Fruit fly (Drosophila melanogaster) whole organism, embryonic: ENCODE data around the gene xmas.

Experiments used
- B-H2 ChIP-seq: fragments of 200-800 bp; sonication (Bioruptor generic); optimal IDR thresholded peaks from 2 replicates; lab custom pipeline; 2018; ENCODE audit warnings: missing biosample characterization, mild to moderate bottlenecking, missing genetic modification characterization
- CG1233 ChIP-seq: fragments of 200-800 bp; sonication (Bioruptor generic); optimal IDR thresholded peaks from 4 replicates; lab custom pipeline; 2018; ENCODE audit warnings: missing biosample characterization, mild to moderate bottlenecking, missing genetic modification characterization
- CG12391 ChIP-seq: fragments of 200-800 bp; sonication (Bioruptor generic); optimal IDR thresholded peaks from 3 replicates; lab custom pipeline; 2018; ENCODE audit warnings: missing biosample characterization, mild to moderate bottlenecking, missing genetic modification characterization, moderate library complexity
- CG12659 ChIP-seq: fragments of 200-800 bp; sonication (Bioruptor generic); optimal IDR thresholded peaks from 3 replicates; lab custom pipeline; 2017; ENCODE audit warnings: mild to moderate bottlenecking, missing biosample characterization, missing genetic modification reagents, missing genetic modification characterization
- CG12942 ChIP-seq: fragments of 200-800 bp; sonication (Bioruptor generic); optimal IDR thresholded peaks from 3 replicates; lab custom pipeline; 2016; ENCODE audit warnings: missing biosample characterization, missing genetic modification characterization
- CG14441 ChIP-seq: fragments of 200-800 bp; sonication (Bioruptor generic); IDR thresholded peaks from 2 replicates; pipeline ENCODE4 v1.3.6; 2022; ENCODE audit warnings: missing biosample characterization, missing genetic modification characterization
- CG14965 ChIP-seq: fragments of 200-800 bp; sonication (Bioruptor generic); optimal IDR thresholded peaks from 2 replicates; lab custom pipeline; 2016; ENCODE audit warnings: missing biosample characterization, missing genetic modification characterization, borderline replicate concordance
- CG15011 ChIP-seq: fragments of 200-800 bp; sonication (Bioruptor generic); optimal IDR thresholded peaks from 3 replicates; lab custom pipeline; 2018; ENCODE audit warnings: missing biosample characterization, mild to moderate bottlenecking, missing genetic modification characterization
- CG1529 ChIP-seq: fragments of 200-800 bp; sonication (Bioruptor generic); optimal IDR thresholded peaks from 3 replicates; lab custom pipeline; 2018; ENCODE audit warnings: missing biosample characterization, missing genetic modification characterization
- CG15601 ChIP-seq: fragments of 200-800 bp; sonication (Bioruptor generic); optimal IDR thresholded peaks from 3 replicates; lab custom pipeline; 2019; ENCODE audit warnings: missing biosample characterization, mild to moderate bottlenecking, missing genetic modification characterization, moderate library complexity
- CG1603 ChIP-seq: fragments of 200-800 bp; sonication (Bioruptor generic); optimal IDR thresholded peaks from 2 replicates; lab custom pipeline; 2019; ENCODE audit warnings: missing biosample characterization, mild to moderate bottlenecking, missing genetic modification characterization, moderate library complexity
- CG17829 ChIP-seq: fragments of 200-800 bp; optimal IDR thresholded peaks from 2 replicates; lab custom pipeline; 2019; ENCODE audit warnings: missing biosample characterization, mild to moderate bottlenecking, missing genetic modification characterization, moderate library complexity
- CG17912 ChIP-seq: fragments of 200-800 bp; sonication (Bioruptor generic); optimal IDR thresholded peaks from 2 replicates; lab custom pipeline; 2018; ENCODE audit warnings: missing biosample characterization, mild to moderate bottlenecking, missing genetic modification characterization
- CG18262 ChIP-seq: fragments of 200-800 bp; optimal IDR thresholded peaks from 3 replicates; lab custom pipeline; 2019; ENCODE audit warnings: missing biosample characterization, mild to moderate bottlenecking, missing genetic modification characterization, moderate library complexity
- CG2116 ChIP-seq: fragments of 200-800 bp; sonication (Bioruptor generic); optimal IDR thresholded peaks from 3 replicates; lab custom pipeline; 2018; ENCODE audit warnings: missing biosample characterization, mild to moderate bottlenecking, missing genetic modification characterization
- CG31388 ChIP-seq: fragments of 200-800 bp; sonication (Bioruptor generic); optimal IDR thresholded peaks from 2 replicates; lab custom pipeline; 2016; ENCODE audit warnings: missing biosample characterization, missing genetic modification characterization
- CG6272 ChIP-seq: fragments of 200-800 bp; sonication (Bioruptor generic); IDR thresholded peaks from 2 replicates; pipeline ENCODE4 v1.3.6; 2022; ENCODE audit warnings: missing biosample characterization, missing genetic modification characterization
- CG6791 ChIP-seq: fragments of 200-800 bp; sonication (Bioruptor generic); IDR thresholded peaks from 3 replicates; pipeline ENCODE4 v1.3.6; 2022; ENCODE audit warnings: missing biosample characterization, missing genetic modification characterization; ENCODE audit not compliant: partially characterized antibody
- CG7556 ChIP-seq: fragments of 200-800 bp; sonication (Bioruptor generic); optimal IDR thresholded peaks from 2 replicates; lab custom pipeline; 2017; ENCODE audit warnings: missing biosample characterization, mild to moderate bottlenecking, missing genetic modification characterization
- CG9437 ChIP-seq: fragments of 200-800 bp; sonication (Bioruptor generic); optimal IDR thresholded peaks from 2 replicates; lab custom pipeline; 2018; ENCODE audit warnings: missing biosample characterization, mild to moderate bottlenecking, missing genetic modification characterization
- CG9727 ChIP-seq: fragments of 200-800 bp; sonication (Bioruptor generic); optimal IDR thresholded peaks from 3 replicates; lab custom pipeline; 2017; ENCODE audit warnings: missing biosample characterization, mild to moderate bottlenecking, missing genetic modification characterization
- CrebB ChIP-seq: fragments of 200-800 bp; sonication (Bioruptor generic); optimal IDR thresholded peaks from 3 replicates; lab custom pipeline; 2018; ENCODE audit warnings: missing biosample characterization, mild to moderate bottlenecking, missing genetic modification characterization
- Drgx ChIP-seq: fragments of 200-800 bp; sonication (Bioruptor generic); IDR thresholded peaks from 2 replicates; pipeline ENCODE4 v1.3.6; 2022; ENCODE audit warnings: missing biosample characterization, missing genetic modification characterization
- E2f2 ChIP-seq: fragments of 200-800 bp; sonication (Bioruptor generic); IDR thresholded peaks from 2 replicates; pipeline ENCODE4 v1.3.6; 2022; ENCODE audit warnings: missing biosample characterization, missing genetic modification characterization
- H15 ChIP-seq: fragments of 200-800 bp; sonication (Bioruptor generic); IDR thresholded peaks from 3 replicates; pipeline ENCODE4 v1.3.6; 2022; ENCODE audit warnings: missing biosample characterization, missing genetic modification characterization
- HLH54F ChIP-seq: fragments of 200-800 bp; sonication (Bioruptor generic); optimal IDR thresholded peaks from 3 replicates; lab custom pipeline; 2016; ENCODE audit warnings: missing biosample characterization, missing genetic modification characterization
- Hr3 ChIP-seq: fragments of 200-800 bp; sonication (Bioruptor generic); optimal IDR thresholded peaks from 3 replicates; lab custom pipeline; 2016; ENCODE audit warnings: missing biosample characterization, missing genetic modification characterization
- Hsf ChIP-seq: fragments of 200-800 bp; sonication (Bioruptor generic); optimal IDR thresholded peaks from 3 replicates; lab custom pipeline; 2016; ENCODE audit warnings: missing biosample characterization, missing genetic modification characterization
- NK7.1 ChIP-seq: fragments of 200-800 bp; sonication (Bioruptor generic); optimal IDR thresholded peaks from 3 replicates; lab custom pipeline; 2016; ENCODE audit warnings: missing biosample characterization, missing genetic modification characterization
- Nf-YA ChIP-seq: fragments of 200-800 bp; sonication (Bioruptor generic); IDR thresholded peaks from 2 replicates; pipeline ENCODE4 v1.3.6; 2022; ENCODE audit warnings: missing biosample characterization, missing genetic modification characterization
- Stat92E ChIP-seq, 3 experiments: fragments of >200 bp in 2 of 3; fragments of 200-800 bp in 1 of 3; sonication (Bioruptor generic) in 1 of 3; optimal IDR thresholded peaks; 2 replicates each; lab custom pipeline; 2017 to 2019; ENCODE audit warnings: missing biosample characterization in 3 of 3, missing genetic modification characterization in 3 of 3, mild to moderate bottlenecking in 1 of 3, moderate library complexity in 1 of 3
- al ChIP-seq: fragments of 200-800 bp; sonication (Bioruptor generic); IDR thresholded peaks from 2 replicates; pipeline ENCODE4 v1.3.6; 2022; ENCODE audit warnings: missing biosample characterization, missing genetic modification characterization
- aop ChIP-seq: fragments of 200-800 bp; sonication (Bioruptor generic); IDR thresholded peaks from 2 replicates; pipeline ENCODE4 v1.3.6; 2022; ENCODE audit warnings: missing biosample characterization, missing genetic modification characterization
- dmrt11E ChIP-seq: fragments of 200-800 bp; sonication (Bioruptor generic); optimal IDR thresholded peaks from 3 replicates; lab custom pipeline; 2018; ENCODE audit warnings: missing biosample characterization, mild to moderate bottlenecking, missing genetic modification characterization, moderate library complexity
- exex ChIP-seq: fragments of 200-800 bp; sonication (Bioruptor generic); optimal IDR thresholded peaks from 4 replicates; lab custom pipeline; 2018; ENCODE audit warnings: missing biosample characterization, mild to moderate bottlenecking, missing genetic modification characterization, moderate library complexity
- eyg ChIP-seq: fragments of 200-800 bp; sonication (Bioruptor generic); optimal IDR thresholded peaks from 3 replicates; lab custom pipeline; 2016; ENCODE audit warnings: missing biosample characterization, missing genetic modification characterization
- gcm2 ChIP-seq: fragments of 200-800 bp; sonication (Bioruptor generic); optimal IDR thresholded peaks from 2 replicates; lab custom pipeline; 2016; ENCODE audit warnings: missing biosample characterization, missing genetic modification characterization
- grau ChIP-seq: fragments of 200-800 bp; optimal IDR thresholded peaks from 3 replicates; lab custom pipeline; 2019; ENCODE audit warnings: missing biosample characterization, mild to moderate bottlenecking, missing genetic modification characterization, moderate library complexity
- gt ChIP-seq: fragments of 200-800 bp; sonication (Bioruptor generic); IDR thresholded peaks from 2 replicates; pipeline ENCODE4 v1.3.6; 2022; ENCODE audit warnings: missing biosample characterization, missing genetic modification characterization
- h ChIP-seq: fragments of >200 bp; optimal IDR thresholded peaks from 2 replicates; lab custom pipeline; 2017
- her ChIP-seq: fragments of 200-800 bp; sonication (Bioruptor generic); optimal IDR thresholded peaks from 2 replicates; lab custom pipeline; 2016; ENCODE audit warnings: missing biosample characterization, missing genetic modification characterization
- jing ChIP-seq: fragments of 200-800 bp; sonication (Bioruptor generic); optimal IDR thresholded peaks from 2 replicates; lab custom pipeline; 2018; ENCODE audit warnings: missing biosample characterization, mild to moderate bottlenecking, missing genetic modification characterization
- lab ChIP-seq: fragments of 200-800 bp; sonication (Bioruptor generic); optimal IDR thresholded peaks from 3 replicates; lab custom pipeline; 2017; ENCODE audit warnings: missing biosample characterization, missing genetic modification characterization, mild to moderate bottlenecking, moderate library complexity, missing genetic modification reagents
- lilli ChIP-seq: fragments of 200-800 bp; sonication (Bioruptor generic); optimal IDR thresholded peaks from 3 replicates; lab custom pipeline; 2016; ENCODE audit warnings: missing biosample characterization, missing genetic modification characterization
- maf-S ChIP-seq: fragments of 200-800 bp; sonication (Bioruptor generic); optimal IDR thresholded peaks from 2 replicates; lab custom pipeline; 2016; ENCODE audit warnings: missing biosample characterization, missing genetic modification characterization
- onecut ChIP-seq: fragments of 200-800 bp; sonication (Bioruptor generic); IDR thresholded peaks from 2 replicates; pipeline ENCODE4 v1.3.6; 2022; ENCODE audit warnings: missing biosample characterization, missing genetic modification characterization
- run ChIP-seq: fragments of 200-800 bp; sonication (Bioruptor generic); optimal IDR thresholded peaks from 3 replicates; lab custom pipeline; 2018; ENCODE audit warnings: missing biosample characterization, mild to moderate bottlenecking, missing genetic modification characterization
- schlank ChIP-seq: fragments of 200-800 bp; sonication (Bioruptor generic); optimal IDR thresholded peaks from 2 replicates; lab custom pipeline; 2018; ENCODE audit warnings: missing biosample characterization, mild to moderate bottlenecking, missing genetic modification characterization
- tin ChIP-seq: fragments of 200-800 bp; sonication (Bioruptor generic); optimal IDR thresholded peaks from 3 replicates; lab custom pipeline; 2016; ENCODE audit warnings: missing biosample characterization, missing genetic modification characterization

The xmas gene

dm6 chrX:17125017-17125821 lies 33.9 kb downstream of the xmas start (continued):
- TF ChIP-seq CG15601 (tag; lab: Kevin White, UChicago) (peak; percentile 12), dmrt11E (peak; percentile 41), CG31388 (GFP tag; lab: Kevin White, UChicago) (no peak), CG2116 (GFP tag; lab: Kevin White, UChicago) (no peak), CG17829 (tag; lab: Kevin White, UChicago) (peak; percentile 63), CG15011 (GFP tag; lab: Kevin White, UChicago) (peak; percentile 27), CG12391 (tag; lab: Kevin White, UChicago) (peak; percentile 47), CG7556 (GFP tag; lab: Kevin White, UChicago) (peak; percentile 62), onecut (GFP tag; lab: Robert Waterston, UW) (peak; percentile 36; the same call in 1 of the 2 replicates), Hsf (GFP tag; lab: Kevin White, UChicago) (peak; percentile 50), Nf-YA (GFP tag; lab: Robert Waterston, UW) (peak; percentile 53; the same call in 1 of the 2 replicates), CG18262 (tag; lab: Kevin White, UChicago) (peak; percentile 68), exex (tag; lab: Kevin White, UChicago) (peak; percentile 62), CG14965 (no peak), lab (GFP tag; lab: Kevin White, UChicago) (peak; percentile 87), maf-S (GFP tag; lab: Kevin White, UChicago) (peak; percentile 40), E2f2 (GFP tag; lab: Robert Waterston, UW) (no peak; the same call in none of the 2 replicates), B-H2 (peak; percentile 36), CG12659 (GFP tag; lab: Kevin White, UChicago) (peak; percentile 59), gt (GFP tag; lab: Robert Waterston, UW) (no peak), CG1529 (no peak), CG14441 (GFP tag; lab: Robert Waterston, UW) (peak; percentile 79), h (lab: Kevin White, UChicago) (no peak), aop (GFP tag; lab: Robert Waterston, UW) (no peak), grau (tag; lab: Kevin White, UChicago) (peak; percentile 68), NK7.1 (no peak), HLH54F (GFP tag; lab: Kevin White, UChicago) (peak; percentile 1), CG9727 (peak; percentile 45), lilli (GFP tag; lab: Kevin White, UChicago) (peak; percentile 42), gcm2 (no peak), CG1233 (GFP tag; lab: Kevin White, UChicago) (peak; percentile 51), Hr3 (GFP tag; lab: Kevin White, UChicago) (peak; percentile 9), CG12942 (GFP tag; lab: Kevin White, UChicago) (no peak), her (peak; percentile 17), CrebB (no peak), H15 (GFP tag; lab: Robert Waterston, UW) (0 out of 3 replicates have a peak, but pooled peaks have one; percentile 30), tin (GFP tag; lab: Kevin White, UChicago) (peak; percentile 24), jing (no peak), CG1603 (tag; lab: Kevin White, UChicago) (peak; percentile 33), CG6791 (GFP tag; lab: Robert Waterston, UW) (peak; percentile 88), schlank (no peak), CG6272 (GFP tag; lab: Robert Waterston, UW) (peak; percentile 43), CG9437 (GFP tag; lab: Kevin White, UChicago) (peak; percentile 13), Drgx (peak; percentile 26; the same call in 1 of the 2 replicates), CG17912 (GFP tag; lab: Kevin White, UChicago) (no peak), run (tag; lab: Kevin White, UChicago) (no peak), Stat92E (GFP tag; optimal IDR thresholded peaks at IDR 0.05; lab: Kevin White, UChicago) (no peak), eyg (GFP tag; lab: Kevin White, UChicago) (peak; percentile 21), al (GFP tag; lab: Robert Waterston, UW) (peak; percentile 71; the same call in 1 of the 2 replicates)
